Worm (Caenorhabditis elegans): ENCODE data around the gene ttr-20.

- TF ChIP-seq ama-1 (optimal IDR thresholded peaks at IDR 0.05) = no peak
- no peak for TF ChIP-seq ama-1 (GFP tag; optimal IDR thresholded peaks at IDR 0.05)
- no peak for TF ChIP-seq rec-8 (tag; optimal IDR thresholded peaks at IDR 0.05)
- no peak for TF ChIP-seq pha-4 (tag; optimal IDR thresholded peaks at IDR 0.05)
- TF ChIP-seq hlh-26 (GFP tag; conservative IDR thresholded peaks at IDR 0.05) = no peak
- no peak for TF ChIP-seq athp-1 (tag; optimal IDR thresholded peaks at IDR 0.05)
- TF ChIP-seq lin-35 (GFP tag; optimal IDR thresholded peaks at IDR 0.05) = no peak
- TF ChIP-seq unc-130 (GFP tag; optimal IDR thresholded peaks at IDR 0.05) = no peak
- no peak for TF ChIP-seq snpc-1.3 (tag; optimal IDR thresholded peaks at IDR 0.05; ENCODE audit: insufficient read depth)
- no peak for TF ChIP-seq lin-40 (tag; optimal IDR thresholded peaks at IDR 0.05)
- no peak for TF ChIP-seq sea-2 (GFP tag; IDR thresholded peaks at IDR 0.05)
Measured at ce11 chrIV:4212733-4213132, 33.9 kb upstream of the ttr-20 start.
